Fruit fly (Drosophila melanogaster): ENCODE data around the gene CG46310.

DNA sequence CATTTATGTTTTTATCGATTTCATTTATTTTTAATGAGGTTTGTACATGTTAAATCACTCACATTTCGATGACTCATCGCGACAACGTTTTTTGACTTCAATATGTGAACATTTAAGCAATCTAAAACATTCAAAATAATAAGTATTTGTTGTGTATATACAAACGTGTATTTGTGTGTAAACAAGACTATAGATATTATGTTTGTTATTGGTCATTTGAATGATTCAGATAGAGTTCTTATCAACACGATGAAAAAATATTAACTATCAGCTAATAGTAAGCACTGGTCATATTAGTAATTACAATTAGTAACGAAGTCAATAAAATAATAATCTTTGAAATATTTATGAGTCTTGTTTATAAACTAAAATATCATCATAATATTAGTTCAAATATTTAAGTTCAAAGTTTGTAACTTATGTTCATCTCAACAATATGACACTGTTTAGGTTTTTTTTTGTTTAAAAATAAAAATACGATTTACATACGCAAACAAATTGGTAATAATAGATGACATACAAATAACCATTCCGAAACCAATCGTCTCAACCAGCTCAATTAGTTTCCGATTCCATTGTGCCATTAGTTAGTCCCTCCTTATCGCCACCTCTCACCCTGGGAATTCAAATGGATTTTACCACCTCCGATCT, 7.4 kb downstream of the CG46310 start:
- TF ChIP-seq CG3919 (GFP tag; optimal IDR thresholded peaks at IDR 0.05) = no peak
- TF ChIP-seq Hr39 (GFP tag; optimal IDR thresholded peaks at IDR 0.05) = no peak
- TF ChIP-seq CG6854 (GFP tag; optimal IDR thresholded peaks at IDR 0.05) = no peak
- no peak for TF ChIP-seq acj6 (GFP tag; optimal IDR thresholded peaks at IDR 0.05)
- TF ChIP-seq esn (GFP tag; optimal IDR thresholded peaks at IDR 0.05) = no peak
- no peak for TF ChIP-seq dac (GFP tag; optimal IDR thresholded peaks at IDR 0.05)
- TF ChIP-seq CG8319 (GFP tag; optimal IDR thresholded peaks at IDR 0.05) = no peak
- TF ChIP-seq ss (GFP tag; optimal IDR thresholded peaks at IDR 0.05) = no peak
- TF ChIP-seq Lpt (GFP tag; optimal IDR thresholded peaks at IDR 0.05) = no peak
- TF ChIP-seq Sox102F (GFP tag; optimal IDR thresholded peaks at IDR 0.05) = no peak
- no peak for TF ChIP-seq Eip93F (GFP tag; optimal IDR thresholded peaks at IDR 0.05)
- no peak for TF ChIP-seq CG8119 (GFP tag; IDR thresholded peaks at IDR 0.05)
- TF ChIP-seq Hr4 (GFP tag; optimal IDR thresholded peaks at IDR 0.05) = no peak
- no peak for TF ChIP-seq Blimp-1 (GFP tag; optimal IDR thresholded peaks at IDR 0.05)
